Fruit fly (Drosophila melanogaster): Measurements from ENCODE around the gene ND-20L.

ND-20L gene

dm6 chr3R:29547182-29547979 is 31.9 kb downstream of the ND-20L start (continued):
- TF ChIP-seq CG2202 (tag; optimal IDR thresholded peaks at IDR 0.05) = peak; percentile 3
- TF ChIP-seq sens (GFP tag) = peak; percentile 75
- peak; percentile 35 for TF ChIP-seq zf30C (GFP tag; optimal IDR thresholded peaks at IDR 0.05)
- TF ChIP-seq CG17829 (tag; optimal IDR thresholded peaks at IDR 0.05) = peak; percentile 37
- peak; percentile 39 for TF ChIP-seq gem (tag; optimal IDR thresholded peaks at IDR 0.05)
- peak; percentile 31 for TF ChIP-seq phol (tag; optimal IDR thresholded peaks at IDR 0.05)
- TF ChIP-seq cg (GFP tag; optimal IDR thresholded peaks at IDR 0.05) = no peak
- TF ChIP-seq CG15696 (tag; optimal IDR thresholded peaks at IDR 0.05) = peak; percentile 49
- peak; percentile 23 for TF ChIP-seq grau (tag; optimal IDR thresholded peaks at IDR 0.05)
- peak; percentile 38 for TF ChIP-seq CG2712 (tag; optimal IDR thresholded peaks at IDR 0.05)
- TF ChIP-seq amos (GFP tag; IDR thresholded peaks at IDR 0.05; ENCODE audit: partially characterized antibody) = no peak
- peak in 1 of 2 experiments; percentile 5 for TF ChIP-seq chif (GFP tag; optimal IDR thresholded peaks at IDR 0.05)

dm6 chr3R:29547983-29548382 is 32.5 kb downstream of the ND-20L start:
- no peak for TF ChIP-seq onecut (GFP tag; IDR thresholded peaks at IDR 0.05)
- TF ChIP-seq cad (GFP tag; optimal IDR thresholded peaks at IDR 0.05) = peak; percentile 61
- TF ChIP-seq Ets65A (GFP tag) = peak; percentile 41
- TF ChIP-seq CG11456 (GFP tag; IDR thresholded peaks at IDR 0.05) = 0 out of 3 replicates have a peak, but pooled peaks have one; percentile 48
- TF ChIP-seq twi (tag; optimal IDR thresholded peaks at IDR 0.05) = peak; percentile 87
- no peak for TF ChIP-seq prd (optimal IDR thresholded peaks at IDR 0.05)
- 0 out of 3 replicates have a peak, but pooled peaks have one; percentile 11 for TF ChIP-seq prd (GFP tag; IDR thresholded peaks at IDR 0.05)
- no peak for TF ChIP-seq crp (GFP tag; optimal IDR thresholded peaks at IDR 0.05)
- TF ChIP-seq zen (tag; optimal IDR thresholded peaks at IDR 0.05) = peak; percentile 89
- TF ChIP-seq D (optimal IDR thresholded peaks at IDR 0.05) = peak; percentile 94
- TF ChIP-seq D (GFP tag; optimal IDR thresholded peaks at IDR 0.05) = no peak
- 0 out of 3 replicates have a peak, but pooled peaks have one; percentile 19 for TF ChIP-seq CG2889 (GFP tag; IDR thresholded peaks at IDR 0.05)

dm6 chr3R:29548751-29549150 is 33.2 kb downstream of the ND-20L start:
- TF ChIP-seq Abd-B (GFP tag; optimal IDR thresholded peaks at IDR 0.05) = no peak
- no peak for TF ChIP-seq Scr (GFP tag; IDR thresholded peaks at IDR 0.05; ENCODE audit: partially characterized antibody)
- no peak for TF ChIP-seq CG42726 (GFP tag; IDR thresholded peaks at IDR 0.05; ENCODE audit: partially characterized antibody)
- no peak for TF ChIP-seq cato (GFP tag; optimal IDR thresholded peaks at IDR 0.05; ENCODE audit: borderline replicate concordance)
- no peak for TF ChIP-seq CG12769 (tag; optimal IDR thresholded peaks at IDR 0.05)
- no peak for TF ChIP-seq B-H2 (GFP tag; optimal IDR thresholded peaks at IDR 0.05)
- no peak for TF ChIP-seq abd-A (tag; optimal IDR thresholded peaks at IDR 0.05)
- TF ChIP-seq Neu2 (GFP tag; optimal IDR thresholded peaks at IDR 0.05; ENCODE audit: borderline replicate concordance) = no peak
- TF ChIP-seq CG43689 (GFP tag; IDR thresholded peaks at IDR 0.05) = no peak
- no peak for TF ChIP-seq CG12299 (tag; optimal IDR thresholded peaks at IDR 0.05)
- no peak for TF ChIP-seq maf-S (GFP tag; optimal IDR thresholded peaks at IDR 0.05)
- TF ChIP-seq Dp (GFP tag; optimal IDR thresholded peaks at IDR 0.05) = no peak
- no peak for TF ChIP-seq luna (GFP tag; optimal IDR thresholded peaks at IDR 0.05)
- TF ChIP-seq CG30431 (GFP tag; optimal IDR thresholded peaks at IDR 0.05) = peak; percentile 10
- no peak for TF ChIP-seq gcm2 (GFP tag; optimal IDR thresholded peaks at IDR 0.05)
- no peak for TF ChIP-seq Dbx (GFP tag; IDR thresholded peaks at IDR 0.05)
- TF ChIP-seq ap (GFP tag; IDR thresholded peaks at IDR 0.05) = no peak
- peak; percentile 11; the same call in 1 of the 2 replicates for TF ChIP-seq ara (GFP tag; IDR thresholded peaks at IDR 0.05)
- no peak for TF ChIP-seq aop (GFP tag; IDR thresholded peaks at IDR 0.05)
- TF ChIP-seq bcd (GFP tag; optimal IDR thresholded peaks at IDR 0.05) = no peak
- no peak for TF ChIP-seq rib (GFP tag; IDR thresholded peaks at IDR 0.05)
- TF ChIP-seq CG6272 (GFP tag; IDR thresholded peaks at IDR 0.05) = no peak
- no peak for TF ChIP-seq cg (GFP tag; optimal IDR thresholded peaks at IDR 0.05)
- TF ChIP-seq Side (GFP tag; optimal IDR thresholded peaks at IDR 0.05) = no peak
- no peak for TF ChIP-seq sc (optimal IDR thresholded peaks at IDR 0.05)
- no peak for TF ChIP-seq sc (GFP tag; optimal IDR thresholded peaks at IDR 0.05)
